Worm (Caenorhabditis elegans): Measurements from ENCODE around the gene ugt-60.

DNA sequence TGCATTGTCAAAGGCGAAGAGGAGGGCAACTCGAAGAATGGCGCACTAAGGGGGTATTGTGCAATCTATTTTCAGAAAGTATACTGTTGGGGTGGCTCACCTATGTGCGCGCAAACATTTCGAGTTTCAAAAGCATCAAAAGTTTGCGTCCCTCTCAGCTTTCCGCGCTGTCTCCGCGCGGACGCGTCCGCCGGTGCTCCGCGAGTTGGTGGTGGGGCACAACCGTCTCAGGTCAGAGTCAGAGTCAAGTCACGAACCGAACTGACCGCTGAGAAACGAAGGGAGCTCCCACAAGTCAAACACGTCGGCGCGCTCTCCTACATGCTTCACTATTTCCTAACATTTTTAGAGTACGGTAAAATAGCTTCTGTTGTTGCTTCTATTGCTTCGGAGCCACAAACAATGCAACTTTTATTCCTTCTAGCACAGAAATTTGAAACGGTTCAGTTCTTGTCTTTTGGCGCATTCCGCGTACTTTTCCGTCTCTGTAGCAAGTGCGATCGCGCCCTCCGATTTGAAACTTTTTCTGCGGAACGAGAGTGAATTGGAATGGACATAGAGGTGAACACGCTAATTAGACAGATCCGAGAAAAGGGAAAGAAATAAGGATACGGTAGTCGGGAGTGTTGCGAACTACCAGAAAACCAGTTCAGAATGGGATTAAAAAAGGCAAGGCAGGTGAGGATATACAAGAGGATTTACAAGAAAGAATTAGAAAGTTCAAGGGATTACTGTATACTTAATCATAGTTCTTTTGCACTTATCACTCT lies 39.4 kb downstream of the ugt-60 start:
- no peak for TF ChIP-seq him-1 (tag; optimal IDR thresholded peaks at IDR 0.05)
- no peak for TF ChIP-seq dao-5 (tag; optimal IDR thresholded peaks at IDR 0.05)
- no peak for TF ChIP-seq W03F9.2 (tag; optimal IDR thresholded peaks at IDR 0.05)

All from whole organism, L4/young adult.